Worm (Caenorhabditis elegans) whole organism, L3 larva: ENCODE data around the gene C55A6.1.

ENCODE experiments used
- R02D3.7 ChIP-seq: fragments of 150-350 bp; optimal IDR thresholded peaks from 2 replicates; lab custom pipeline; 2014; ENCODE audit warnings: missing biosample characterization, missing genetic modification characterization
- ama-1 ChIP-seq: fragments of 150-350 bp; optimal IDR thresholded peaks from 2 replicates; lab custom pipeline; 2018
- mdl-1 ChIP-seq: fragments of 150-350 bp; optimal IDR thresholded peaks from 2 replicates; lab custom pipeline; 2014; ENCODE audit warnings: missing biosample characterization, missing genetic modification characterization
- nhr-11 ChIP-seq: fragments of 150-350 bp; optimal IDR thresholded peaks from 2 replicates; lab custom pipeline; 2014; ENCODE audit warnings: missing biosample characterization, missing genetic modification characterization
- nhr-23 ChIP-seq: fragments of 150-350 bp; optimal IDR thresholded peaks from 2 replicates; lab custom pipeline; 2014; ENCODE audit warnings: missing biosample characterization, missing genetic modification reagents, missing genetic modification characterization
- nhr-237 ChIP-seq: fragments of 150-350 bp; optimal IDR thresholded peaks from 2 replicates; lab custom pipeline; 2014; ENCODE audit warnings: missing biosample characterization, missing genetic modification characterization
- sea-2 ChIP-seq: fragments of 150-350 bp; sonication (generic microtip); optimal IDR thresholded peaks from 4 replicates; lab custom pipeline; 2014; ENCODE audit warnings: missing biosample characterization, missing genetic modification reagents, missing genetic modification characterization
- skn-1 ChIP-seq: fragments of 150-350 bp; optimal IDR thresholded peaks from 2 replicates; lab custom pipeline; 2014; ENCODE audit warnings: missing biosample characterization, missing genetic modification characterization
- tbx-2 ChIP-seq: sonication (generic microtip); optimal IDR thresholded peaks from 2 replicates; lab custom pipeline; 2016; ENCODE audit warnings: mild to moderate bottlenecking, missing genetic modification characterization, missing compliant biosample characterization
- ztf-11 ChIP-seq: fragments of 150-350 bp; optimal IDR thresholded peaks from 2 replicates; lab custom pipeline; 2014; ENCODE audit warnings: missing biosample characterization, missing genetic modification characterization

ce11 chrV:11497475-11497874, 7.3 kb downstream of the C55A6.1 start:
- TF ChIP-seq nhr-23: no peak
- no peak for TF ChIP-seq tbx-2 (tag; lab: Kevin White, UChicago)
- TF ChIP-seq sea-2 (GFP tag; lab: Kevin White, UChicago): no peak
- no peak for TF ChIP-seq mdl-1
- no peak for TF ChIP-seq nhr-237 (tag; lab: Kevin White, UChicago)
- TF ChIP-seq ztf-11: no peak
- TF ChIP-seq nhr-11 (tag; lab: Kevin White, UChicago): no peak
- no peak for TF ChIP-seq skn-1 (tag; lab: Kevin White, UChicago)
- no peak for TF ChIP-seq ama-1 (lab: Kevin White, UChicago)
- no peak for TF ChIP-seq R02D3.7 (tag; lab: Kevin White, UChicago)
